Worm (Caenorhabditis elegans) whole organism, young adult: ENCODE results near the gene T13H10.2.

Experiments
- B0261.1 ChIP-seq: sonication (generic microtip); optimal IDR thresholded peaks from 2 replicates; lab custom pipeline; 2016; ENCODE audit warnings: mild to moderate bottlenecking, missing genetic modification characterization, moderate library complexity, missing compliant biosample characterization
- F52B5.7 ChIP-seq: sonication (generic microtip); optimal IDR thresholded peaks from 2 replicates; lab custom pipeline; 2016; ENCODE audit warnings: mild to moderate bottlenecking, missing genetic modification characterization, missing compliant biosample characterization
- F57C9.4 ChIP-seq: sonication (generic microtip); optimal IDR thresholded peaks from 2 replicates; lab custom pipeline; 2017; ENCODE audit warnings: mild to moderate bottlenecking, missing genetic modification characterization, missing compliant biosample characterization
- K11D2.4 ChIP-seq: fragments of 200-800 bp; sonication (Bioruptor generic); IDR thresholded peaks from 2 replicates; pipeline ENCODE4 v1.3.6; 2022; ENCODE audit warnings: missing genetic modification reagents, missing genetic modification characterization, missing compliant biosample characterization
- T07F8.4 ChIP-seq: sonication (generic microtip); optimal IDR thresholded peaks from 2 replicates; lab custom pipeline; 2016; ENCODE audit warnings: mild to moderate bottlenecking, missing genetic modification characterization, moderate library complexity, missing compliant biosample characterization
- ZK185.1 ChIP-seq: sonication (generic microtip); optimal IDR thresholded peaks from 2 replicates; lab custom pipeline; 2016; ENCODE audit warnings: mild to moderate bottlenecking, missing genetic modification characterization, missing compliant biosample characterization; ENCODE audit not compliant: poor library complexity, severe bottlenecking
- akir-1 ChIP-seq: fragments of 200-800 bp; sonication (Bioruptor generic); optimal IDR thresholded peaks from 2 replicates; lab custom pipeline; 2018; ENCODE audit warnings: mild to moderate bottlenecking, missing genetic modification characterization, moderate library complexity, missing compliant biosample characterization
- cebp-1 ChIP-seq, 2 experiments: fragments of 200-800 bp in 1 of 2; sonication (Bioruptor generic) in 1 of 2; sonication (generic microtip) in 1 of 2; IDR thresholded peaks in 1 of 2; optimal IDR thresholded peaks in 1 of 2; 2 replicates each; pipeline versions ENCODE4 v1.3.6 to Lab custom; 2017 to 2022; ENCODE audit warnings: missing compliant biosample characterization in 2 of 2, missing genetic modification characterization in 2 of 2, mild to moderate bottlenecking in 1 of 2, missing genetic modification reagents in 1 of 2, moderate library complexity in 1 of 2
- ceh-58 ChIP-seq: fragments of 200-800 bp; sonication (Bioruptor generic); IDR thresholded peaks from 2 replicates; pipeline ENCODE4 v1.3.6; 2022; ENCODE audit warnings: missing genetic modification characterization, missing compliant biosample characterization
- chd-7 ChIP-seq: sonication (generic microtip); optimal IDR thresholded peaks from 2 replicates; lab custom pipeline; 2016; ENCODE audit warnings: mild to moderate bottlenecking, missing genetic modification characterization, moderate library complexity, missing compliant biosample characterization
- dpff-1 ChIP-seq: sonication (generic microtip); optimal IDR thresholded peaks from 2 replicates; lab custom pipeline; 2017; ENCODE audit warnings: mild to moderate bottlenecking, missing genetic modification characterization, missing compliant biosample characterization
- egl-18 ChIP-seq: fragments of 200-800 bp; sonication (Bioruptor generic); IDR thresholded peaks from 2 replicates; pipeline ENCODE4 v1.3.6; 2022; ENCODE audit warnings: missing genetic modification reagents, missing genetic modification characterization, missing compliant biosample characterization
- egl-44 ChIP-seq: fragments of 200-800 bp; sonication (Bioruptor generic); IDR thresholded peaks from 2 replicates; pipeline ENCODE4 v1.3.6; 2022; ENCODE audit warnings: missing genetic modification reagents, missing genetic modification characterization, missing compliant biosample characterization
- ekl-4 ChIP-seq: fragments of 200-800 bp; sonication (Bioruptor generic); IDR thresholded peaks from 2 replicates; pipeline ENCODE4 v1.3.6; 2022; ENCODE audit warnings: missing genetic modification reagents, missing genetic modification characterization, missing compliant biosample characterization
- ets-4 ChIP-seq: fragments of 200-800 bp; sonication (Bioruptor generic); optimal IDR thresholded peaks from 2 replicates; lab custom pipeline; 2018; ENCODE audit warnings: mild to moderate bottlenecking, missing genetic modification characterization, missing compliant biosample characterization
- him-1 ChIP-seq: sonication (generic microtip); optimal IDR thresholded peaks from 2 replicates; lab custom pipeline; 2016; ENCODE audit warnings: missing genotype, missing genetic modification reagents, missing genetic modification characterization, missing compliant biosample characterization
- hmg-1.2 ChIP-seq: fragments of 200-800 bp; sonication (Bioruptor generic); IDR thresholded peaks from 2 replicates; pipeline ENCODE4 v1.3.6; 2022; ENCODE audit warnings: missing genetic modification reagents, missing genetic modification characterization, missing compliant biosample characterization
- hrde-1 ChIP-seq: sonication (generic microtip); optimal IDR thresholded peaks from 2 replicates; lab custom pipeline; 2016; ENCODE audit warnings: missing genetic modification characterization, mild to moderate bottlenecking, missing compliant biosample characterization, moderate library complexity, missing genotype, missing genetic modification reagents, borderline replicate concordance
- lin-26 ChIP-seq: fragments of 200-800 bp; sonication (Bioruptor generic); IDR thresholded peaks from 2 replicates; pipeline ENCODE4 v1.3.6; 2022; ENCODE audit warnings: missing genetic modification reagents, missing genetic modification characterization, missing compliant biosample characterization
- lin-35 ChIP-seq, 3 experiments: fragments of 150-350 bp in 2 of 3; sonication (generic microtip) in 1 of 3; optimal IDR thresholded peaks; 2 replicates each; lab custom pipeline; 2014 to 2018; ENCODE audit warnings: missing biosample characterization in 3 of 3, missing genetic modification characterization in 3 of 3, missing genetic modification reagents in 3 of 3
- lin-40 ChIP-seq: sonication (generic microtip); optimal IDR thresholded peaks from 2 replicates; lab custom pipeline; 2016; ENCODE audit warnings: missing genetic modification characterization, mild to moderate bottlenecking, missing compliant biosample characterization, missing genotype, missing genetic modification reagents
- lir-1 ChIP-seq: fragments of 200-800 bp; sonication (Bioruptor generic); conservative IDR thresholded peaks from 2 replicates; pipeline ENCODE4 v1.3.6; 2022; ENCODE audit warnings: missing genetic modification reagents, missing genetic modification characterization, missing compliant biosample characterization
- lsl-1 ChIP-seq: fragments of 200-800 bp; sonication (Bioruptor generic); optimal IDR thresholded peaks from 2 replicates; lab custom pipeline; 2018; ENCODE audit warnings: mild to moderate bottlenecking, missing genetic modification characterization, moderate library complexity, missing compliant biosample characterization
- madf-8 ChIP-seq: fragments of 200-800 bp; sonication (Bioruptor generic); conservative IDR thresholded peaks from 2 replicates; pipeline ENCODE4 v1.3.6; 2022; ENCODE audit warnings: missing genetic modification reagents, missing genetic modification characterization, missing compliant biosample characterization
- mel-28 ChIP-seq: sonication (generic microtip); optimal IDR thresholded peaks from 2 replicates; lab custom pipeline; 2016; ENCODE audit warnings: borderline replicate concordance, mild to moderate bottlenecking, missing genetic modification characterization, missing compliant biosample characterization
- mes-4 ChIP-seq: sonication (generic microtip); optimal IDR thresholded peaks from 2 replicates; lab custom pipeline; 2016; ENCODE audit warnings: missing genotype, missing genetic modification characterization, missing compliant biosample characterization
- nfyb-1 ChIP-seq: fragments of 200-800 bp; sonication (Bioruptor generic); IDR thresholded peaks from 2 replicates; pipeline ENCODE4 v1.3.6; 2022; ENCODE audit warnings: missing genetic modification reagents, missing genetic modification characterization, missing compliant biosample characterization
- nhr-179 ChIP-seq: sonication (generic microtip); optimal IDR thresholded peaks from 2 replicates; lab custom pipeline; 2016; ENCODE audit warnings: mild to moderate bottlenecking, missing genetic modification characterization, missing compliant biosample characterization
- nhr-27 ChIP-seq: fragments of 200-800 bp; sonication (Bioruptor generic); optimal IDR thresholded peaks from 2 replicates; lab custom pipeline; 2018; ENCODE audit warnings: mild to moderate bottlenecking, missing genetic modification characterization, moderate library complexity, missing compliant biosample characterization
- nhr-80 ChIP-seq: sonication (generic microtip); optimal IDR thresholded peaks from 2 replicates; lab custom pipeline; 2016; ENCODE audit warnings: missing genetic modification characterization, missing compliant biosample characterization
- pbrm-1 ChIP-seq: fragments of 200-800 bp; sonication (Bioruptor generic); IDR thresholded peaks from 2 replicates; pipeline ENCODE4 v1.3.6; 2022; ENCODE audit warnings: missing genetic modification reagents, missing genetic modification characterization, missing compliant biosample characterization
- pha-4 ChIP-seq: fragments of 150-350 bp; sonication (generic microtip); optimal IDR thresholded peaks from 2 replicates; lab custom pipeline; 2014; ENCODE audit warnings: missing biosample characterization, missing genetic modification reagents, missing genetic modification characterization
- rpc-1 ChIP-seq, 2 experiments: fragments of 150-350 bp in 1 of 2; sonication (generic microtip) in 1 of 2; optimal IDR thresholded peaks; 2 replicates each; lab custom pipeline; 2014 to 2018; ENCODE audit warnings: missing biosample characterization in 1 of 2, missing genetic modification characterization in 1 of 2, missing genetic modification reagents in 1 of 2, missing genotype in 1 of 2
- snpc-1.3 ChIP-seq: sonication (generic microtip); optimal IDR thresholded peaks from 2 replicates; lab custom pipeline; 2017; ENCODE audit warnings: missing genetic modification characterization, mild to moderate bottlenecking, missing compliant biosample characterization, antibody characterized with exemption, moderate library complexity, missing genotype, missing genetic modification reagents; ENCODE audit not compliant: insufficient read depth
- snpc-3.4 ChIP-seq: sonication (generic microtip); optimal IDR thresholded peaks from 2 replicates; lab custom pipeline; 2017; ENCODE audit warnings: missing genetic modification characterization, mild to moderate bottlenecking, missing compliant biosample characterization, antibody characterized with exemption, moderate library complexity, missing genotype, missing genetic modification reagents
- snpc-4 ChIP-seq, 5 experiments: fragments of 150-350 bp in 1 of 5; sonication (generic microtip) in 4 of 5; optimal IDR thresholded peaks; 2 replicates each; lab custom pipeline; 2014 to 2018; ENCODE audit warnings: missing genetic modification characterization in 5 of 5, missing biosample characterization in 3 of 5, antibody characterized with exemption in 2 of 5, mild to moderate bottlenecking in 2 of 5, missing compliant biosample characterization in 2 of 5, missing genotype in 2 of 5, moderate library complexity in 2 of 5, missing genetic modification reagents in 1 of 5
- tbx-9 ChIP-seq: sonication (generic microtip); optimal IDR thresholded peaks from 2 replicates; lab custom pipeline; 2016; ENCODE audit warnings: borderline replicate concordance, missing genetic modification characterization, inconsistent platforms, missing compliant biosample characterization
- unc-130 ChIP-seq: sonication (generic microtip); optimal IDR thresholded peaks from 2 replicates; lab custom pipeline; 2016; ENCODE audit warnings: missing genetic modification reagents, missing genetic modification characterization, missing compliant biosample characterization
- unc-62 ChIP-seq: fragments of 150-350 bp; optimal IDR thresholded peaks from 2 replicates; lab custom pipeline; 2014; ENCODE audit warnings: missing biosample characterization, missing genetic modification reagents, missing genetic modification characterization
- ztf-25 ChIP-seq: fragments of 200-800 bp; sonication (Bioruptor generic); IDR thresholded peaks from 2 replicates; pipeline ENCODE4 v1.3.6; 2022; ENCODE audit warnings: missing genetic modification reagents, missing genetic modification characterization, missing compliant biosample characterization
- ztf-6 ChIP-seq: fragments of 200-800 bp; sonication (Bioruptor generic); IDR thresholded peaks from 2 replicates; pipeline ENCODE4 v1.3.6; 2022; ENCODE audit warnings: missing genetic modification reagents, missing genetic modification characterization, missing compliant biosample characterization

The T13H10.2 gene

ce11 chrIV:10003372-10003771, 39.3 kb downstream of the T13H10.2 start, which contains the start of the genes C47E12.2 and sars-1:
Gene C47E12.2, minus strand, starts transcription at chrIV:10003502.
Gene sars-1, plus strand, starts transcription at chrIV:10003726.
- TF ChIP-seq akir-1 (GFP tag; lab: Kevin White, UChicago) (no peak), lin-40 (tag; lab: Kevin White, UChicago) (no peak), cebp-1 (GFP tag; IDR thresholded peaks at IDR 0.05; lab: Robert Waterston, UW) (no peak; the same call in 1 of the 2 replicates), cebp-1 (tag; optimal IDR thresholded peaks at IDR 0.05; lab: Kevin White, UChicago) (peak; percentile 73), unc-130 (GFP tag; lab: Kevin White, UChicago) (no peak), lsl-1 (GFP tag; lab: Kevin White, UChicago) (peak; percentile 51), snpc-4 (GFP tag; optimal IDR thresholded peaks at IDR 0.05; lab: Kevin White, UChicago) (no peak), snpc-4 (tag; optimal IDR thresholded peaks at IDR 0.05; lab: Kevin White, UChicago) (peak in 1 of 4 experiments; percentile 16)

DNA sequence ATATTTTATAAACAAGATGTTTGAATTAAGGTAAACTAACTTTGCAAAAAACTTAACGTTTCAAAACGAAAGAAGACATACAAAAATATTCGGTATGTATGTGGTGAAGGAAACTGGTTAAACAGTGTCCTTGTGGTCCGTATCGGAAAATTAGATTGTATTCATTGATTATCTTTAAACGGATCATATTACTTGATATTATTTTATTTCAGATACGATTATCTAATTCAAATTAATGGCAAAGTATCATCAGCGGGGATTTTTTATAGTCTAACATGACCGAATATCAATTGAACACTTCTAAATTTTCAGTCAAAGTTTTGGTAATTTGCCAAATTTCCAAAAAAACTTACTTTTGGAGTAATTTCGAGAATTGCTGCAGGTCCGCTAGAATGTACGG, 42.7 kb downstream of the T13H10.2 start, which contains the start of gene C47E12.13:
TSS of gene C47E12.13 (minus strand) at position 101 of the 400 bp plus-strand sequence.
- TF ChIP-seq pha-4 (tag; lab: Kevin White, UChicago) (no peak), mes-4 (tag; lab: Kevin White, UChicago) (no peak), tbx-9 (no peak), ets-4 (GFP tag; lab: Kevin White, UChicago) (no peak), ztf-6 (GFP tag; lab: Robert Waterston, UW) (no peak), lin-35 (GFP tag; optimal IDR thresholded peaks at IDR 0.05; lab: Kevin White, UChicago) (no peak), dpff-1 (tag; lab: Kevin White, UChicago) (no peak), K11D2.4 (GFP tag; lab: Robert Waterston, UW) (no peak), rpc-1 (optimal IDR thresholded peaks at IDR 0.05; lab: Kevin White, UChicago) (no peak), rpc-1 (tag; optimal IDR thresholded peaks at IDR 0.05; lab: Kevin White, UChicago) (no peak), madf-8 (GFP tag; lab: Robert Waterston, UW) (no peak), snpc-3.4 (no peak), mel-28 (no peak), hrde-1 (tag; lab: Kevin White, UChicago) (no peak), snpc-1.3 (no peak), ceh-58 (GFP tag; lab: Robert Waterston, UW) (no peak), nhr-27 (tag; lab: Kevin White, UChicago) (no peak), egl-18 (no peak), F57C9.4 (tag; lab: Kevin White, UChicago) (no peak)

ce11 chrIV:10007758-10008157, 43.7 kb downstream of the T13H10.2 start:
- TF ChIP-seq F57C9.4 (tag; lab: Kevin White, UChicago), result no peak
- peak; percentile 26 for TF ChIP-seq nhr-80 (tag; lab: Kevin White, UChicago)
- TF ChIP-seq hmg-1.2 (GFP tag; lab: Robert Waterston, UW), result peak; percentile 54; the same call in 1 of the 2 replicates

- TF ChIP-seq snpc-4 (GFP tag; optimal IDR thresholded peaks at IDR 0.05; lab: Kevin White, UChicago), result no peak
- TF ChIP-seq snpc-4 (tag; optimal IDR thresholded peaks at IDR 0.05; lab: Kevin White, UChicago), result no peak
- no peak for TF ChIP-seq nfyb-1
- TF ChIP-seq him-1 (tag; lab: Kevin White, UChicago), result no peak
- TF ChIP-seq egl-44 (GFP tag; lab: Robert Waterston, UW), result no peak
- TF ChIP-seq ztf-25 (GFP tag; lab: Robert Waterston, UW), result no peak
- no peak for TF ChIP-seq unc-62 (GFP tag; lab: Kevin White, UChicago)
- TF ChIP-seq T07F8.4 (tag; lab: Kevin White, UChicago), result no peak
- no peak for TF ChIP-seq ekl-4 (GFP tag; lab: Robert Waterston, UW)
- TF ChIP-seq chd-7, result no peak
- TF ChIP-seq F52B5.7 (tag; lab: Kevin White, UChicago), result no peak
- TF ChIP-seq lir-1 (GFP tag; lab: Robert Waterston, UW), result no peak
- TF ChIP-seq cebp-1 (GFP tag; IDR thresholded peaks at IDR 0.05; lab: Robert Waterston, UW), result no peak
- TF ChIP-seq cebp-1 (tag; optimal IDR thresholded peaks at IDR 0.05; lab: Kevin White, UChicago), result no peak
- TF ChIP-seq B0261.1 (tag; lab: Kevin White, UChicago), result no peak
- TF ChIP-seq nhr-179 (tag; lab: Kevin White, UChicago), result no peak
- no peak for TF ChIP-seq F57C9.4 (tag; lab: Kevin White, UChicago)
- no peak for TF ChIP-seq lin-26 (GFP tag; lab: Robert Waterston, UW)
- no peak for TF ChIP-seq ZK185.1
- no peak for TF ChIP-seq ztf-6 (GFP tag; lab: Robert Waterston, UW)
- no peak for TF ChIP-seq pbrm-1 (GFP tag; lab: Robert Waterston, UW)
- TF ChIP-seq, all 124 proteins: peak for 0
Observed at ce11 chrIV:10009536-10009935, 45.5 kb downstream of the T13H10.2 start, which contains the start of gene magu-4. Gene magu-4, plus strand, starts transcription at chrIV:10009753.
